Worm (Caenorhabditis elegans) whole organism, late embryonic: ENCODE results near the gene pdtf-1.

Experiments used
- ama-1 ChIP-seq: fragments of 150-350 bp; optimal IDR thresholded peaks from 2 replicates; lab custom pipeline; 2014
- fkh-10 ChIP-seq: fragments of 150-350 bp; optimal IDR thresholded peaks from 2 replicates; lab custom pipeline; 2014; ENCODE audit warnings: missing biosample characterization, missing genetic modification reagents, missing genetic modification characterization
- hlh-30 ChIP-seq: sonication (generic microtip); optimal IDR thresholded peaks from 2 replicates; lab custom pipeline; 2017; ENCODE audit warnings: antibody characterized with exemption, missing genetic modification characterization, missing compliant biosample characterization; ENCODE audit not compliant: insufficient read depth
- nhr-11 ChIP-seq: fragments of 150-350 bp; optimal IDR thresholded peaks from 2 replicates; lab custom pipeline; 2014; ENCODE audit warnings: missing biosample characterization, missing genetic modification characterization
- pax-1 ChIP-seq: fragments of 150-350 bp; optimal IDR thresholded peaks from 2 replicates; lab custom pipeline; 2014; ENCODE audit warnings: missing biosample characterization, missing genetic modification characterization
- pqm-1 ChIP-seq: sonication (generic microtip); optimal IDR thresholded peaks from 2 replicates; lab custom pipeline; 2016; ENCODE audit warnings: missing genetic modification characterization, missing compliant biosample characterization

DNA sequence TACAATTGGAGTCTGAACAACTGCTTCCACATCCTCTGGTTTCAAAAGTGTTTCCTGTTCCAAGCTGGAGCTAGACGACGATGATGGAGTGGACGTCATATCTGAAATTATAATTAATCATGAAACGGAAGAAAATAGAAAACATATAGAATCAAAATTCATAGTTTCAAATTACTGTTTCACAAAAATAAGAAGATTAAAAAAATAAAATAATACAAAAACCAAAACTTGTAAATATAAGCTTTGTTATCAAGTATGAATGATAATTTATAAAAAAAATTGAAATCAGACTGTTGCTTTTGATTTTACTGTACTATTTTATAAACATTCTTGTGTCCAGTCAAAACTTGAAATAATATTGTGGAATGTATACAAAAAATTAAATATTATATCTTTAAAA is 30.9 kb downstream of the pdtf-1 start, which contains the start of gene str-176:
- no peak for TF ChIP-seq hlh-30
- TF ChIP-seq fkh-10 = no peak
- no peak for TF ChIP-seq pqm-1 (tag; lab: Kevin White, UChicago)
- no peak for TF ChIP-seq ama-1 (lab: Kevin White, UChicago)
- TF ChIP-seq pax-1 (tag; lab: Kevin White, UChicago) = no peak
- TF ChIP-seq nhr-11 (tag; lab: Kevin White, UChicago) = no peak
